Fruit fly (Drosophila melanogaster): ENCODE results near the gene CG31913.
A peak's percentile ranks its signal among the peaks of the same experiment; 100 is the strongest.

Gene CG31913

dm6 chr2L:5797977-5798376, 14.1 kb downstream of the CG31913 start (continued):
- TF ChIP-seq GATAe (GFP tag; conservative IDR thresholded peaks at IDR 0.05) (peak; percentile 38; the same call in 1 of the 2 replicates), CG18476 (GFP tag; optimal IDR thresholded peaks at IDR 0.05) (peak; percentile 21), sima (GFP tag; optimal IDR thresholded peaks at IDR 0.05) (no peak), gce (GFP tag; IDR thresholded peaks at IDR 0.05) (no peak), crp (GFP tag; optimal IDR thresholded peaks at IDR 0.05) (no peak), CG12942 (GFP tag; optimal IDR thresholded peaks at IDR 0.05) (no peak), CG1647 (GFP tag; optimal IDR thresholded peaks at IDR 0.05) (peak; percentile 48), CG11696 (GFP tag; IDR thresholded peaks at IDR 0.05) (no peak), PHDP (tag; optimal IDR thresholded peaks at IDR 0.05) (peak; percentile 88), knrl (GFP tag; IDR thresholded peaks at IDR 0.05; ENCODE audit: partially characterized antibody) (no peak), chinmo (GFP tag; IDR thresholded peaks at IDR 0.05; ENCODE audit: partially characterized antibody) (no peak), CG33557 (GFP tag; optimal IDR thresholded peaks at IDR 0.05) (no peak), CG14710 (tag; optimal IDR thresholded peaks at IDR 0.05) (peak; percentile 2), cwo (GFP tag; optimal IDR thresholded peaks at IDR 0.05) (peak; percentile 47), CG42726 (GFP tag; IDR thresholded peaks at IDR 0.05; ENCODE audit: partially characterized antibody) (no peak), gcm2 (GFP tag; optimal IDR thresholded peaks at IDR 0.05) (no peak), her (GFP tag; optimal IDR thresholded peaks at IDR 0.05) (no peak), CG18619 (GFP tag; optimal IDR thresholded peaks at IDR 0.05) (peak; percentile 63), CG8388 (GFP tag; optimal IDR thresholded peaks at IDR 0.05) (no peak), CG15011 (GFP tag; optimal IDR thresholded peaks at IDR 0.05) (peak; percentile 61), Blimp-1 (GFP tag; optimal IDR thresholded peaks at IDR 0.05) (peak; percentile 53), CG8281 (tag; optimal IDR thresholded peaks at IDR 0.05) (peak; percentile 26), CG3281 (GFP tag; optimal IDR thresholded peaks at IDR 0.05) (peak; percentile 74), CG1024 (GFP tag; IDR thresholded peaks at IDR 0.05) (no peak), disco-r (GFP tag; optimal IDR thresholded peaks at IDR 0.05) (no peak), CG6683 (GFP tag; optimal IDR thresholded peaks at IDR 0.05) (peak; percentile 54), bab2 (GFP tag; optimal IDR thresholded peaks at IDR 0.05) (peak; percentile 49), CG4360 (GFP tag; IDR thresholded peaks at IDR 0.05) (no peak), CG8359 (GFP tag; optimal IDR thresholded peaks at IDR 0.05; ENCODE audit: borderline replicate concordance) (no peak), onecut (GFP tag; IDR thresholded peaks at IDR 0.05) (no peak), exex (tag; optimal IDR thresholded peaks at IDR 0.05) (no peak), CG9215 (GFP tag; IDR thresholded peaks at IDR 0.05) (no peak), CG10565 (GFP tag; optimal IDR thresholded peaks at IDR 0.05) (no peak), h (optimal IDR thresholded peaks at IDR 0.05) (no peak), zen (tag; optimal IDR thresholded peaks at IDR 0.05) (no peak), Hr39 (optimal IDR thresholded peaks at IDR 0.05) (no peak), CG13287 (GFP tag; IDR thresholded peaks at IDR 0.05; ENCODE audit: partially characterized antibody) (no peak), chif (GFP tag; optimal IDR thresholded peaks at IDR 0.05) (peak in 1 of 2 experiments; percentile 30), tx (GFP tag; optimal IDR thresholded peaks at IDR 0.05) (no peak), CG12236 (GFP tag; optimal IDR thresholded peaks at IDR 0.05) (peak; percentile 36), CG16815 (GFP tag; optimal IDR thresholded peaks at IDR 0.05) (no peak), MESR4 (GFP tag; optimal IDR thresholded peaks at IDR 0.05) (no peak), Ada2b (GFP tag; IDR thresholded peaks at IDR 0.05) (no peak), usp (GFP tag; optimal IDR thresholded peaks at IDR 0.05) (no peak), CG6272 (GFP tag; IDR thresholded peaks at IDR 0.05) (no peak), scrt (GFP tag; optimal IDR thresholded peaks at IDR 0.05) (peak; percentile 46), Poxn (GFP tag; IDR thresholded peaks at IDR 0.05) (no peak), grn (GFP tag; optimal IDR thresholded peaks at IDR 0.05) (peak; percentile 26), Nf-YB (GFP tag; optimal IDR thresholded peaks at IDR 0.05) (peak; percentile 4), Lhr (GFP tag; optimal IDR thresholded peaks at IDR 0.05) (no peak), lbe (GFP tag; optimal IDR thresholded peaks at IDR 0.05) (no peak)

Measured in whole organism, embryonic.